Fruit fly (Drosophila melanogaster): ENCODE results near the gene CG2202.

The CG2202 gene

DNA sequence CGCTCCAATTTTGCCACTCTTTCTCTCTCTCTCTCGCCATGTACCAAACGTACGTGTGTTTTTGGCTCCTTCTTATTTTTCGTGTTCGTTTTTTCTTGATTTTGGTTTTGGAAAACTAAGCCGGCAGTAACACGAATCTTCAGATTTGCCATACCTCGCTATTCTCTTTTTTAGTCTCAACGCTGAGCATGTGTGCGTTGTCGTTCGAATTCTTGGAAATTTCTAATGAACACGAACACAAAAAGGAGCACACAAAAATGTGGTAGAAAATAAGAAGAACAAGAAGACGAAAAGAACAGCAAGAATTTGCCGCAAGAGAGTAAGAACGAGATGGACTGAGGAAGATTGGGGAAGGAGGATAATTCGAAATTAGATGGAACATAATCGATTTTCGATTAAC lies 39.9 kb upstream of the CG2202 start:
- TF ChIP-seq klu (GFP tag; IDR thresholded peaks at IDR 0.05) (no peak), CG17385 (GFP tag; optimal IDR thresholded peaks at IDR 0.05) (peak; percentile 33), cas (GFP tag; IDR thresholded peaks at IDR 0.05) (no peak), CG6791 (GFP tag; IDR thresholded peaks at IDR 0.05; ENCODE audit: partially characterized antibody) (no peak), cg (GFP tag; optimal IDR thresholded peaks at IDR 0.05) (peak; percentile 30), pros (GFP tag; optimal IDR thresholded peaks at IDR 0.05) (peak; percentile 86), stwl (tag; optimal IDR thresholded peaks at IDR 0.05) (peak; percentile 8), CG9817 (tag; optimal IDR thresholded peaks at IDR 0.05) (no peak), twi (tag; optimal IDR thresholded peaks at IDR 0.05) (peak; percentile 29), Stat92E (GFP tag; optimal IDR thresholded peaks at IDR 0.05) (peak in 1 of 3 experiments; percentile 96), psq (GFP tag; optimal IDR thresholded peaks at IDR 0.05) (peak; percentile 33)

DNA sequence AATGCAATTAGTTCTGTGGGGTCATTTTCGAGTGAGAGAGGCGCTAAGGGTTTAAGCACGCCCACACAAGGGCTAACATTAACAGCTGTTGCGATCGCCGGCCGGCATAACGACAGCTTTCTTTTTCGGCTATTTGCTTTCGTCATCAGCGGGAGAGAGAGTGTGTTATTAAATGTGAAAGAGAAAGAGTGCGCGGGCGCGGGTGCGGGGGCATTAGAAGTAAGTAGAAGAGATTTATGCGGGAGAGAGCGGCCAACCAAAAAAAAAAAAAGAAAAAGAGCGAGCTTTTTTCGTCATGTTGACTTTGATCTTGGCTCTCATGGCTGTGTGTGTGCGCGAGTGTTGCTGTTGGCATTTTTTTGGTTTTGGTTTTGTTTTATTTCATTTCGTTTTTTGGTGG lies 34.4 kb upstream of the CG2202 start:
- TF ChIP-seq sens-2 (GFP tag; IDR thresholded peaks at IDR 0.05) = peak; percentile 47; the same call in 1 of the 2 replicates
- TF ChIP-seq bsh (GFP tag; optimal IDR thresholded peaks at IDR 0.05) = no peak
- TF ChIP-seq Pdp1 (GFP tag; optimal IDR thresholded peaks at IDR 0.05) = peak in 1 of 2 experiments; percentile 57
- peak; percentile 3 for TF ChIP-seq yki (optimal IDR thresholded peaks at IDR 0.05)
- TF ChIP-seq CG3726 (GFP tag; IDR thresholded peaks at IDR 0.05) = no peak
- TF ChIP-seq Dek (tag; optimal IDR thresholded peaks at IDR 0.05) = no peak
- no peak for TF ChIP-seq Bdp1 (GFP tag; optimal IDR thresholded peaks at IDR 0.05)
- no peak for TF ChIP-seq CG17328 (GFP tag; IDR thresholded peaks at IDR 0.05)
- peak; percentile 62 for TF ChIP-seq Deaf1 (tag; optimal IDR thresholded peaks at IDR 0.05)
- no peak for TF ChIP-seq sens (GFP tag)
- no peak for TF ChIP-seq maf-S (GFP tag; optimal IDR thresholded peaks at IDR 0.05)
- no peak for TF ChIP-seq CG2875 (GFP tag; optimal IDR thresholded peaks at IDR 0.05)
- no peak for TF ChIP-seq CG11085 (GFP tag; IDR thresholded peaks at IDR 0.05)
- no peak for TF ChIP-seq CG11696 (GFP tag; IDR thresholded peaks at IDR 0.05)
- no peak for TF ChIP-seq zfh1 (GFP tag; IDR thresholded peaks at IDR 0.05)
- TF ChIP-seq CG34224 (GFP tag; IDR thresholded peaks at IDR 0.05; ENCODE audit: partially characterized antibody) = peak; percentile 14; the same call in 1 of the 3 replicates
- TF ChIP-seq Hr51 (GFP tag; optimal IDR thresholded peaks at IDR 0.05) = no peak
- no peak for TF ChIP-seq CG8281 (tag; optimal IDR thresholded peaks at IDR 0.05)
- TF ChIP-seq CG17568 (GFP tag; optimal IDR thresholded peaks at IDR 0.05) = no peak
- no peak for TF ChIP-seq tup (GFP tag; optimal IDR thresholded peaks at IDR 0.05)
- TF ChIP-seq CG15514 (GFP tag; optimal IDR thresholded peaks at IDR 0.05) = no peak
- no peak for TF ChIP-seq Ada2b (GFP tag; IDR thresholded peaks at IDR 0.05)
- TF ChIP-seq CG31224 (GFP tag; IDR thresholded peaks at IDR 0.05) = no peak
- TF ChIP-seq TFAM (GFP tag; optimal IDR thresholded peaks at IDR 0.05) = no peak
- no peak for TF ChIP-seq dysf (GFP tag; IDR thresholded peaks at IDR 0.05)
- TF ChIP-seq al (GFP tag; IDR thresholded peaks at IDR 0.05) = no peak
- no peak for TF ChIP-seq Ets97D (GFP tag; optimal IDR thresholded peaks at IDR 0.05)
- TF ChIP-seq trh (GFP tag; optimal IDR thresholded peaks at IDR 0.05) = no peak
- peak; percentile 76; the same call in 2 of the 3 replicates for TF ChIP-seq ken (GFP tag; IDR thresholded peaks at IDR 0.05)
- TF ChIP-seq sqz (GFP tag; optimal IDR thresholded peaks at IDR 0.05) = peak; percentile 91
- no peak for TF ChIP-seq CG14710 (tag; optimal IDR thresholded peaks at IDR 0.05)
- TF ChIP-seq D (optimal IDR thresholded peaks at IDR 0.05) = no peak
- no peak for TF ChIP-seq D (GFP tag; optimal IDR thresholded peaks at IDR 0.05)
- no peak for TF ChIP-seq Dip3 (GFP tag; optimal IDR thresholded peaks at IDR 0.05)
- 0 out of 3 replicates have a peak, but pooled peaks have one; percentile 7 for TF ChIP-seq CG11695 (GFP tag; IDR thresholded peaks at IDR 0.05)
- TF ChIP-seq CG12942 (GFP tag; optimal IDR thresholded peaks at IDR 0.05) = no peak
- no peak; the same call in 2 of the 3 replicates for TF ChIP-seq CG34422 (GFP tag; IDR thresholded peaks at IDR 0.05)
- no peak for TF ChIP-seq vnd (GFP tag; IDR thresholded peaks at IDR 0.05; ENCODE audit: partially characterized antibody)
- no peak for TF ChIP-seq btn (GFP tag; optimal IDR thresholded peaks at IDR 0.05)
- no peak for TF ChIP-seq zen (tag; optimal IDR thresholded peaks at IDR 0.05)
